Worm (Caenorhabditis elegans) whole organism, L4/young adult: Measurements from ENCODE around the gene E02H4.4.

Source experiments
- dao-5 ChIP-seq: sonication (generic microtip); optimal IDR thresholded peaks from 2 replicates; lab custom pipeline; 2016; ENCODE audit warnings: missing genotype, missing genetic modification characterization, moderate library complexity, missing compliant biosample characterization
- him-1 ChIP-seq: sonication (generic microtip); optimal IDR thresholded peaks from 2 replicates; lab custom pipeline; 2016; ENCODE audit warnings: missing genotype, missing genetic modification reagents, missing genetic modification characterization, missing compliant biosample characterization

- TF ChIP-seq him-1 (tag; lab: Kevin White, UChicago) (no peak), dao-5 (tag; lab: Kevin White, UChicago) (no peak)
Measured at ce11 chrX:14309656-14310055, 51.9 kb downstream of the E02H4.4 start.
